Fruit fly (Drosophila melanogaster) whole organism, embryonic: ENCODE results near the gene Gorab.

Experiments used
- B-H2 ChIP-seq: fragments of 200-800 bp; sonication (Bioruptor generic); optimal IDR thresholded peaks from 2 replicates; lab custom pipeline; 2018; ENCODE audit warnings: missing biosample characterization, mild to moderate bottlenecking, missing genetic modification characterization
- CG11695 ChIP-seq: fragments of 200-800 bp; sonication (Bioruptor generic); IDR thresholded peaks from 3 replicates; pipeline ENCODE4 v1.3.6; 2022; ENCODE audit warnings: missing biosample characterization, missing genetic modification characterization
- CG12155 ChIP-seq: fragments of 200-800 bp; sonication (Bioruptor generic); optimal IDR thresholded peaks from 3 replicates; lab custom pipeline; 2016; ENCODE audit warnings: missing biosample characterization, missing genetic modification characterization
- CG12659 ChIP-seq: fragments of 200-800 bp; sonication (Bioruptor generic); optimal IDR thresholded peaks from 3 replicates; lab custom pipeline; 2017; ENCODE audit warnings: mild to moderate bottlenecking, missing biosample characterization, missing genetic modification reagents, missing genetic modification characterization
- CG12942 ChIP-seq: fragments of 200-800 bp; sonication (Bioruptor generic); optimal IDR thresholded peaks from 3 replicates; lab custom pipeline; 2016; ENCODE audit warnings: missing biosample characterization, missing genetic modification characterization
- CG13123 ChIP-seq: fragments of 200-800 bp; sonication (Bioruptor generic); optimal IDR thresholded peaks from 2 replicates; lab custom pipeline; 2016; ENCODE audit warnings: missing biosample characterization, missing genetic modification characterization
- CG13296 ChIP-seq: fragments of 200-800 bp; sonication (Bioruptor generic); optimal IDR thresholded peaks from 3 replicates; lab custom pipeline; 2018; ENCODE audit warnings: missing biosample characterization, mild to moderate bottlenecking, missing genetic modification characterization
- CG14667 ChIP-seq: fragments of 200-800 bp; sonication (Bioruptor generic); IDR thresholded peaks from 2 replicates; pipeline ENCODE4 v1.3.6; 2022; ENCODE audit warnings: missing biosample characterization, missing genetic modification characterization
- CG17359 ChIP-seq: fragments of 200-800 bp; sonication (Bioruptor generic); optimal IDR thresholded peaks from 3 replicates; lab custom pipeline; 2018; ENCODE audit warnings: missing biosample characterization, mild to moderate bottlenecking, missing genetic modification characterization, moderate library complexity
- CG17361 ChIP-seq: fragments of 200-800 bp; sonication (Bioruptor generic); IDR thresholded peaks from 3 replicates; pipeline ENCODE4 v1.3.6; 2022; ENCODE audit warnings: missing biosample characterization, missing genetic modification characterization
- CG1792 ChIP-seq: fragments of 200-800 bp; sonication (Bioruptor generic); optimal IDR thresholded peaks from 2 replicates; lab custom pipeline; 2016; ENCODE audit warnings: missing biosample characterization, missing genetic modification characterization
- CG2129 ChIP-seq: fragments of 200-800 bp; sonication (Bioruptor generic); IDR thresholded peaks from 2 replicates; pipeline ENCODE4 v1.3.6; 2022; ENCODE audit warnings: missing biosample characterization, missing genetic modification characterization; ENCODE audit not compliant: partially characterized antibody
- CG2678 ChIP-seq: fragments of 200-800 bp; sonication (Bioruptor generic); optimal IDR thresholded peaks from 3 replicates; lab custom pipeline; 2019; ENCODE audit warnings: missing biosample characterization, mild to moderate bottlenecking, missing genetic modification characterization, moderate library complexity
- CG2712 ChIP-seq: fragments of 200-800 bp; optimal IDR thresholded peaks from 3 replicates; lab custom pipeline; 2019; ENCODE audit warnings: missing biosample characterization, mild to moderate bottlenecking, missing genetic modification characterization, moderate library complexity
- CG30403 ChIP-seq: fragments of 200-800 bp; sonication (Bioruptor generic); optimal IDR thresholded peaks from 3 replicates; lab custom pipeline; 2016; ENCODE audit warnings: missing biosample characterization, missing genetic modification characterization
- CG32772 ChIP-seq: fragments of 200-800 bp; sonication (Bioruptor generic); IDR thresholded peaks from 2 replicates; pipeline ENCODE4 v1.3.6; 2022; ENCODE audit warnings: missing biosample characterization, missing genetic modification characterization
- CG3838 ChIP-seq: fragments of 200-800 bp; sonication (Bioruptor generic); optimal IDR thresholded peaks from 3 replicates; lab custom pipeline; 2016; ENCODE audit warnings: missing biosample characterization, missing genetic modification characterization
- CG4328 ChIP-seq: fragments of 200-800 bp; sonication (Bioruptor generic); optimal IDR thresholded peaks from 3 replicates; lab custom pipeline; 2017; ENCODE audit warnings: missing biosample characterization, missing genetic modification reagents, missing genetic modification characterization
- CG4404 ChIP-seq: fragments of 200-800 bp; sonication (Bioruptor generic); IDR thresholded peaks from 2 replicates; pipeline ENCODE4 v1.3.6; 2022; ENCODE audit warnings: missing biosample characterization, missing genetic modification characterization
- CG4707 ChIP-seq: fragments of 200-800 bp; sonication (Bioruptor generic); optimal IDR thresholded peaks from 2 replicates; lab custom pipeline; 2018; ENCODE audit warnings: missing biosample characterization, mild to moderate bottlenecking, missing genetic modification characterization, moderate library complexity
- CG4730 ChIP-seq: fragments of 200-800 bp; sonication (Bioruptor generic); IDR thresholded peaks from 2 replicates; pipeline ENCODE4 v1.3.6; 2022; ENCODE audit warnings: missing biosample characterization, missing genetic modification characterization
- CG5953 ChIP-seq: fragments of 200-800 bp; sonication (Bioruptor generic); IDR thresholded peaks from 2 replicates; pipeline ENCODE4 v1.3.6; 2022; ENCODE audit warnings: missing biosample characterization, missing genetic modification characterization
- CG6689 ChIP-seq: fragments of 200-800 bp; sonication (Bioruptor generic); IDR thresholded peaks from 2 replicates; pipeline ENCODE4 v1.3.6; 2022; ENCODE audit warnings: missing biosample characterization, missing genetic modification characterization
- CG6791 ChIP-seq: fragments of 200-800 bp; sonication (Bioruptor generic); IDR thresholded peaks from 3 replicates; pipeline ENCODE4 v1.3.6; 2022; ENCODE audit warnings: missing biosample characterization, missing genetic modification characterization; ENCODE audit not compliant: partially characterized antibody
- CG7839 ChIP-seq: fragments of 200-800 bp; sonication (Bioruptor generic); optimal IDR thresholded peaks from 3 replicates; lab custom pipeline; 2018; ENCODE audit warnings: missing biosample characterization, mild to moderate bottlenecking, missing genetic modification characterization, moderate library complexity
- Chrac-16 ChIP-seq: fragments of 200-800 bp; sonication (Bioruptor generic); optimal IDR thresholded peaks from 3 replicates; lab custom pipeline; 2016; ENCODE audit warnings: missing biosample characterization, missing genetic modification characterization
- E2f1 ChIP-seq: fragments of 200-800 bp; sonication (Bioruptor generic); IDR thresholded peaks from 2 replicates; pipeline ENCODE4 v1.3.6; 2022; ENCODE audit warnings: missing biosample characterization, missing genetic modification characterization
- Fer1 ChIP-seq: fragments of 200-800 bp; sonication (Bioruptor generic); optimal IDR thresholded peaks from 2 replicates; lab custom pipeline; 2017; ENCODE audit warnings: missing biosample characterization, mild to moderate bottlenecking, missing genetic modification characterization
- H15 ChIP-seq: fragments of 200-800 bp; sonication (Bioruptor generic); IDR thresholded peaks from 3 replicates; pipeline ENCODE4 v1.3.6; 2022; ENCODE audit warnings: missing biosample characterization, missing genetic modification characterization
- HHEX ChIP-seq: fragments of 200-800 bp; sonication (Bioruptor generic); optimal IDR thresholded peaks from 3 replicates; lab custom pipeline; 2017; ENCODE audit warnings: missing biosample characterization, mild to moderate bottlenecking, missing genetic modification characterization, missing genetic modification reagents
- Hr3 ChIP-seq: fragments of 200-800 bp; sonication (Bioruptor generic); optimal IDR thresholded peaks from 3 replicates; lab custom pipeline; 2016; ENCODE audit warnings: missing biosample characterization, missing genetic modification characterization
- Oli ChIP-seq: fragments of 200-800 bp; sonication (Bioruptor generic); optimal IDR thresholded peaks from 2 replicates; lab custom pipeline; 2018; ENCODE audit warnings: missing biosample characterization, mild to moderate bottlenecking, missing genetic modification characterization, moderate library complexity
- Sin3A ChIP-seq: fragments of >200 bp; optimal IDR thresholded peaks from 2 replicates; lab custom pipeline; 2018
- Six4 ChIP-seq: fragments of 200-800 bp; sonication (Bioruptor generic); optimal IDR thresholded peaks from 2 replicates; lab custom pipeline; 2016; ENCODE audit warnings: missing biosample characterization, missing genetic modification characterization
- Sox102F ChIP-seq: fragments of 200-800 bp; sonication (Bioruptor generic); optimal IDR thresholded peaks from 2 replicates; lab custom pipeline; 2018; ENCODE audit warnings: missing biosample characterization, mild to moderate bottlenecking, missing genetic modification characterization, moderate library complexity
- Ssrp ChIP-seq: fragments of 200-800 bp; sonication (Bioruptor generic); optimal IDR thresholded peaks from 2 replicates; lab custom pipeline; 2018; ENCODE audit warnings: missing biosample characterization, mild to moderate bottlenecking, missing genetic modification characterization, moderate library complexity
- Taf1 ChIP-seq: fragments of 200-800 bp; sonication (Bioruptor generic); IDR thresholded peaks from 2 replicates; pipeline ENCODE4 v1.3.6; 2022; ENCODE audit warnings: missing biosample characterization, missing genetic modification characterization
- bowl ChIP-seq: fragments of 200-800 bp; sonication (Bioruptor generic); IDR thresholded peaks from 2 replicates; pipeline ENCODE4 v1.3.6; 2022; ENCODE audit warnings: missing biosample characterization, missing genetic modification characterization
- dmrt99B ChIP-seq: fragments of 200-800 bp; sonication (Bioruptor generic); optimal IDR thresholded peaks from 2 replicates; lab custom pipeline; 2018; ENCODE audit warnings: missing biosample characterization, mild to moderate bottlenecking, missing genetic modification characterization, moderate library complexity
- fd96Cb ChIP-seq: fragments of 200-800 bp; sonication (Bioruptor generic); optimal IDR thresholded peaks from 2 replicates; lab custom pipeline; 2018; ENCODE audit warnings: missing biosample characterization, mild to moderate bottlenecking, missing genetic modification characterization, moderate library complexity
- grau ChIP-seq: fragments of 200-800 bp; optimal IDR thresholded peaks from 3 replicates; lab custom pipeline; 2019; ENCODE audit warnings: missing biosample characterization, mild to moderate bottlenecking, missing genetic modification characterization, moderate library complexity
- ham ChIP-seq: fragments of 200-800 bp; sonication (Bioruptor generic); IDR thresholded peaks from 2 replicates; pipeline ENCODE4 v1.3.6; 2022; ENCODE audit warnings: missing biosample characterization, missing genetic modification characterization
- hb ChIP-seq: fragments of 200-800 bp; sonication (Bioruptor generic); IDR thresholded peaks from 3 replicates; pipeline ENCODE4 v1.3.6; 2022; ENCODE audit warnings: missing biosample characterization, missing genetic modification characterization; ENCODE audit not compliant: partially characterized antibody
- hkb ChIP-seq, 2 experiments: fragments of 200-800 bp in 1 of 2; fragments of >200 bp in 1 of 2; sonication (Bioruptor generic) in 1 of 2; IDR thresholded peaks in 1 of 2; optimal IDR thresholded peaks in 1 of 2; 2 replicates each; pipeline versions ENCODE4 v1.3.6 to Lab custom; 2017 to 2022; ENCODE audit warnings: missing biosample characterization in 1 of 2, missing genetic modification characterization in 1 of 2
- nau ChIP-seq: fragments of 200-800 bp; sonication (Bioruptor generic); optimal IDR thresholded peaks from 3 replicates; lab custom pipeline; 2017; ENCODE audit warnings: missing biosample characterization, mild to moderate bottlenecking, missing genetic modification characterization, missing genetic modification reagents
- odd ChIP-seq: fragments of 200-800 bp; sonication (Bioruptor generic); optimal IDR thresholded peaks from 2 replicates; lab custom pipeline; 2017; ENCODE audit warnings: missing biosample characterization, mild to moderate bottlenecking, missing genetic modification characterization
- peb ChIP-seq: fragments of 200-800 bp; sonication (Bioruptor generic); IDR thresholded peaks from 2 replicates; pipeline ENCODE4 v1.3.6; 2022; ENCODE audit warnings: missing biosample characterization, missing genetic modification characterization
- ro ChIP-seq: fragments of 200-800 bp; sonication (Bioruptor generic); IDR thresholded peaks from 2 replicates; pipeline ENCODE4 v1.3.6; 2022; ENCODE audit warnings: missing biosample characterization, missing genetic modification characterization
- so ChIP-seq: fragments of 200-800 bp; sonication (Bioruptor generic); IDR thresholded peaks from 3 replicates; pipeline ENCODE4 v1.3.6; 2022; ENCODE audit warnings: missing biosample characterization, missing genetic modification characterization
- tap ChIP-seq: fragments of 200-800 bp; optimal IDR thresholded peaks from 3 replicates; lab custom pipeline; 2019; ENCODE audit warnings: missing biosample characterization, mild to moderate bottlenecking, missing genetic modification characterization, moderate library complexity
- tup ChIP-seq: fragments of 200-800 bp; sonication (Bioruptor generic); optimal IDR thresholded peaks from 2 replicates; lab custom pipeline; 2016; ENCODE audit warnings: missing biosample characterization, mild to moderate bottlenecking, missing genetic modification characterization, moderate library complexity

Gorab gene

DNA sequence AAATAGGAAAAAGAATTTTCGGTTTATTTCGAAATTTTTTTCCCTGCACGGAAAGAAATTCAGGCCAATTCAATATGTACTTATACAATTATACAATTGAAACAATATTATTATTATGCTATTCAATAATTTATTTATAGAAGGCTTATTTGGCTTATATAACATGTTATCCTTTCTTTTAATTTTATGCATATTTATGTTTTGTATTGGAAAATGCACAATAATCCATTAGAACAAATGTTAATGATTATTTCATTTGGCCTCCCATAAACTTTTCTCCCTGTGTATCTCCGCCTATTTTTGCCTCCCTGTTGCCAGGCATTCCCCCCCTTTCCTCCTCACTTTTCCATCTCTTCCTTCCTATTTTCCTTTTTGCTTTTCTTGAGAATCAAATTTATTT lies 19.2 kb upstream of the Gorab start (continued):
- no peak for TF ChIP-seq CG4730 (GFP tag; lab: Robert Waterston, UW)
- TF ChIP-seq Six4 (GFP tag; lab: Kevin White, UChicago) = no peak
- TF ChIP-seq CG12942 = no peak
- no peak for TF ChIP-seq tup (GFP tag; lab: Kevin White, UChicago)
- peak; percentile 8 for TF ChIP-seq CG17359 (tag; lab: Kevin White, UChicago)
- TF ChIP-seq CG13296 = peak; percentile 25
- TF ChIP-seq ham (GFP tag; lab: Robert Waterston, UW) = no peak
- TF ChIP-seq CG3838 (GFP tag; lab: Kevin White, UChicago) = no peak
- no peak for TF ChIP-seq Sin3A (lab: Kevin White, UChicago)
- TF ChIP-seq CG1792 (GFP tag; lab: Kevin White, UChicago) = no peak
- no peak for TF ChIP-seq CG4404 (GFP tag; lab: Robert Waterston, UW)
- TF ChIP-seq CG12659 (GFP tag; lab: Kevin White, UChicago) = peak; percentile 30
- TF ChIP-seq H15 (GFP tag; lab: Robert Waterston, UW) = no peak
- peak; percentile 14 for TF ChIP-seq Hr3 (GFP tag; lab: Kevin White, UChicago)
- no peak for TF ChIP-seq hkb (optimal IDR thresholded peaks at IDR 0.05; lab: Kevin White, UChicago)
- TF ChIP-seq hkb (GFP tag; IDR thresholded peaks at IDR 0.05; lab: Robert Waterston, UW) = peak; percentile 26; the same call in 1 of the 2 replicates
- TF ChIP-seq fd96Cb (tag; lab: Kevin White, UChicago) = no peak
- TF ChIP-seq bowl (GFP tag; lab: Robert Waterston, UW) = no peak
- TF ChIP-seq Chrac-16 = no peak
- no peak for TF ChIP-seq B-H2
- no peak for TF ChIP-seq CG12155 (GFP tag; lab: Kevin White, UChicago)
- peak; percentile 20 for TF ChIP-seq tap (tag; lab: Kevin White, UChicago)
- TF ChIP-seq odd (GFP tag; lab: Kevin White, UChicago) = peak; percentile 10
- peak; percentile 55; the same call in 2 of the 3 replicates for TF ChIP-seq CG17361 (GFP tag; lab: Robert Waterston, UW)
- peak; percentile 49 for TF ChIP-seq dmrt99B
- no peak for TF ChIP-seq Ssrp
- TF ChIP-seq CG2712 (tag; lab: Kevin White, UChicago) = peak; percentile 44
- no peak for TF ChIP-seq CG5953 (GFP tag; lab: Robert Waterston, UW)
- no peak for TF ChIP-seq CG2129 (GFP tag; lab: Robert Waterston, UW)
- 0 out of 3 replicates have a peak, but pooled peaks have one; percentile 12 for TF ChIP-seq so (GFP tag; lab: Robert Waterston, UW)
- 0 out of 2 replicates have a peak, but pooled peaks have one; percentile 4 for TF ChIP-seq CG14667
- peak; percentile 53 for TF ChIP-seq grau (tag; lab: Kevin White, UChicago)
- peak; percentile 47; the same call in 1 of the 3 replicates for TF ChIP-seq CG11695
- no peak for TF ChIP-seq CG6791 (GFP tag; lab: Robert Waterston, UW)
- TF ChIP-seq CG4707 (GFP tag; lab: Kevin White, UChicago) = no peak
- TF ChIP-seq CG30403 = peak; percentile 44
- TF ChIP-seq Taf1 = no peak
- peak; percentile 71 for TF ChIP-seq CG2678 (tag; lab: Kevin White, UChicago)
- TF ChIP-seq Oli (tag; lab: Kevin White, UChicago) = peak; percentile 16
- 0 out of 2 replicates have a peak, but pooled peaks have one; percentile 27 for TF ChIP-seq CG32772 (GFP tag; lab: Robert Waterston, UW)
- peak; percentile 15 for TF ChIP-seq CG4328
- no peak for TF ChIP-seq CG13123
- no peak for TF ChIP-seq ro (GFP tag; lab: Robert Waterston, UW)
- TF ChIP-seq HHEX = peak; percentile 14
- TF ChIP-seq peb = no peak
- TF ChIP-seq E2f1 (GFP tag; lab: Robert Waterston, UW) = 0 out of 2 replicates have a peak, but pooled peaks have one; percentile 9
- no peak for TF ChIP-seq hb (GFP tag; lab: Robert Waterston, UW)
- TF ChIP-seq CG6689 (GFP tag; lab: Robert Waterston, UW) = peak; percentile 38
- peak; percentile 53 for TF ChIP-seq Fer1 (GFP tag; lab: Kevin White, UChicago)
- peak; percentile 58 for TF ChIP-seq CG7839 (tag; lab: Kevin White, UChicago)
- TF ChIP-seq Sox102F = peak; percentile 12
- TF ChIP-seq nau = no peak
